Fruit fly (Drosophila melanogaster): ENCODE data around the gene BomT3.

The BomT3 gene

dm6 chr3R:22053740-22054139, 32.5 kb downstream of the BomT3 start:
- TF ChIP-seq EcR (GFP tag; optimal IDR thresholded peaks at IDR 0.05) (no peak), CG32121 (GFP tag; IDR thresholded peaks at IDR 0.05) (no peak), CG9948 (tag; optimal IDR thresholded peaks at IDR 0.05) (no peak), Pif1B (GFP tag; optimal IDR thresholded peaks at IDR 0.05) (no peak)

- TF ChIP-seq CG9948 (tag; optimal IDR thresholded peaks at IDR 0.05) (no peak), D1 (tag; optimal IDR thresholded peaks at IDR 0.05) (no peak), CG10348 (GFP tag; IDR thresholded peaks at IDR 0.05) (no peak), Ets98B (GFP tag; IDR thresholded peaks at IDR 0.05) (no peak), Pif1A (GFP tag; optimal IDR thresholded peaks at IDR 0.05) (no peak), EcR (GFP tag; optimal IDR thresholded peaks at IDR 0.05) (no peak)
Observed at dm6 chr3R:22053202-22053601, 33.0 kb downstream of the BomT3 start.

dm6 chr3R:22052235-22052634, 34.0 kb downstream of the BomT3 start:
- TF ChIP-seq CG8301 (tag; optimal IDR thresholded peaks at IDR 0.05), result no peak
- TF ChIP-seq CG32121 (GFP tag; IDR thresholded peaks at IDR 0.05), result no peak
- TF ChIP-seq rn (GFP tag; IDR thresholded peaks at IDR 0.05), result no peak

- TF ChIP-seq CG9948 (tag; optimal IDR thresholded peaks at IDR 0.05), result peak; percentile 34
- peak; percentile 34 for TF ChIP-seq CG34367 (tag; optimal IDR thresholded peaks at IDR 0.05)
- no peak for TF ChIP-seq CG13204 (GFP tag; optimal IDR thresholded peaks at IDR 0.05)
- TF ChIP-seq CG12605 (GFP tag; IDR thresholded peaks at IDR 0.05), result peak; percentile 66
- peak; percentile 50 for TF ChIP-seq CG15710 (tag; optimal IDR thresholded peaks at IDR 0.05)
- TF ChIP-seq rn (GFP tag; IDR thresholded peaks at IDR 0.05), result no peak
- TF ChIP-seq CG32121 (GFP tag; IDR thresholded peaks at IDR 0.05), result peak; percentile 80
- peak; percentile 80 for TF ChIP-seq CG14655 (GFP tag; optimal IDR thresholded peaks at IDR 0.05)
- TF ChIP-seq fd96Ca (GFP tag; IDR thresholded peaks at IDR 0.05), result peak; percentile 77
- no peak for TF ChIP-seq EcR (GFP tag; optimal IDR thresholded peaks at IDR 0.05)
- no peak for TF ChIP-seq gl (tag; optimal IDR thresholded peaks at IDR 0.05)
- TF ChIP-seq CG17806 (tag; optimal IDR thresholded peaks at IDR 0.05), result peak; percentile 54
- peak; percentile 15 for TF ChIP-seq Pif1B (GFP tag; optimal IDR thresholded peaks at IDR 0.05)
- TF ChIP-seq CG10348 (GFP tag; IDR thresholded peaks at IDR 0.05), result 0 out of 2 replicates have a peak, but pooled peaks have one; percentile 40
- peak; percentile 64 for TF ChIP-seq Pif1A (GFP tag; optimal IDR thresholded peaks at IDR 0.05)
- no peak for TF ChIP-seq Snoo (tag; optimal IDR thresholded peaks at IDR 0.05)
- TF ChIP-seq CG4496 (GFP tag; IDR thresholded peaks at IDR 0.05), result no peak
- TF ChIP-seq CG8159 (tag; optimal IDR thresholded peaks at IDR 0.05), result peak; percentile 59
- TF ChIP-seq Ets98B (GFP tag; IDR thresholded peaks at IDR 0.05), result peak; percentile 83
- TF ChIP-seq CG8301 (tag; optimal IDR thresholded peaks at IDR 0.05), result peak; percentile 75
Observed at dm6 chr3R:22049134-22049796, 36.9 kb downstream of the BomT3 start.

dm6 chr3R:22047412-22047811, 38.8 kb downstream of the BomT3 start:
- TF ChIP-seq CG17806 (tag; optimal IDR thresholded peaks at IDR 0.05) (no peak), Ets98B (GFP tag; IDR thresholded peaks at IDR 0.05) (no peak), EcR (GFP tag; optimal IDR thresholded peaks at IDR 0.05) (no peak), D1 (tag; optimal IDR thresholded peaks at IDR 0.05) (no peak), Snoo (tag; optimal IDR thresholded peaks at IDR 0.05) (no peak), CG34367 (tag; optimal IDR thresholded peaks at IDR 0.05) (no peak), fd96Ca (GFP tag; IDR thresholded peaks at IDR 0.05) (no peak), CG15710 (tag; optimal IDR thresholded peaks at IDR 0.05) (no peak), gl (tag; optimal IDR thresholded peaks at IDR 0.05) (no peak)

dm6 chr3R:22046723-22047122, 39.5 kb downstream of the BomT3 start:
- TF ChIP-seq CG34367 (tag; optimal IDR thresholded peaks at IDR 0.05), result no peak
- TF ChIP-seq Ets98B (GFP tag; IDR thresholded peaks at IDR 0.05), result no peak

dm6 chr3R:22046231-22046630, 40.0 kb downstream of the BomT3 start:
- 0 out of 3 replicates have a peak, but pooled peaks have one; percentile 11 for TF ChIP-seq fd96Ca (GFP tag; IDR thresholded peaks at IDR 0.05)
- no peak for TF ChIP-seq CG12605 (GFP tag; IDR thresholded peaks at IDR 0.05)
- peak; percentile 0 for TF ChIP-seq Snoo (tag; optimal IDR thresholded peaks at IDR 0.05)

dm6 chr3R:22044443-22044970, 41.7 kb downstream of the BomT3 start:
- TF ChIP-seq CG13204 (GFP tag; optimal IDR thresholded peaks at IDR 0.05), result no peak
- TF ChIP-seq fd96Ca (GFP tag; IDR thresholded peaks at IDR 0.05), result no peak
- no peak for TF ChIP-seq CG34367 (tag; optimal IDR thresholded peaks at IDR 0.05)
- no peak for TF ChIP-seq CG9948 (tag; optimal IDR thresholded peaks at IDR 0.05)
- TF ChIP-seq Ets98B (GFP tag; IDR thresholded peaks at IDR 0.05), result no peak
- no peak for TF ChIP-seq CG15710 (tag; optimal IDR thresholded peaks at IDR 0.05)
- TF ChIP-seq Pif1B (GFP tag; optimal IDR thresholded peaks at IDR 0.05), result no peak
- no peak for TF ChIP-seq CG17806 (tag; optimal IDR thresholded peaks at IDR 0.05)
- TF ChIP-seq rn (GFP tag; IDR thresholded peaks at IDR 0.05), result no peak
- TF ChIP-seq Snoo (tag; optimal IDR thresholded peaks at IDR 0.05), result no peak
- no peak for TF ChIP-seq CG8159 (tag; optimal IDR thresholded peaks at IDR 0.05)
- no peak for TF ChIP-seq CG4496 (GFP tag; IDR thresholded peaks at IDR 0.05)
- TF ChIP-seq CG8301 (tag; optimal IDR thresholded peaks at IDR 0.05), result no peak
- no peak for TF ChIP-seq EcR (GFP tag; optimal IDR thresholded peaks at IDR 0.05)
- no peak for TF ChIP-seq CG32121 (GFP tag; IDR thresholded peaks at IDR 0.05)
